Worm (Caenorhabditis elegans): ENCODE data around the gene F56B3.6.

F56B3.6 gene

DNA sequence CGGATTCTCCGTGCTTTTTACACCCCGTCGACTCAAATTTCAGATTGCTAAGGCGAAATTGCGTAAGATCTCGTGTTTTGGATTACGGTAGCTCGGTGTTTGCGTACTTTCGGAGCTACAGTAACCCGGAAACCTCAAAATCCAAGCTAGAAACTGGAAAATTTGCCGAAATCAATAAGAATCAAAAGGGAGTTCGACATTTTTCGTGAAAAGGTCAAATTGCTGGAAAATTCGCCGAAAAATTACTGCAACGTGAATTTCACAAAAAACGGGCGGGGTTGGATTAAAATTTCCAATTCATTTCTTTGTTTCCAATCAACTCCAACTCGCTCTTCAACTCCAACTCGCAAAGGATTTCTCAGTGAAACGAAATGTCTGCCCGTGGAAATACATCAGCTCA, at the start of gene F56B3.6:
TSS of gene F56B3.6 (plus strand) at position 301 of the 400 bp plus-strand sequence.
- TF ChIP-seq unc-86 (tag; optimal IDR thresholded peaks at IDR 0.05) (no peak), elt-2 (tag; optimal IDR thresholded peaks at IDR 0.05) (no peak), ceh-9 (tag; optimal IDR thresholded peaks at IDR 0.05) (no peak), pqm-1 (tag; optimal IDR thresholded peaks at IDR 0.05) (no peak), npax-4 (tag; optimal IDR thresholded peaks at IDR 0.05) (no peak), lin-11 (tag; optimal IDR thresholded peaks at IDR 0.05) (no peak), ceh-48 (tag; optimal IDR thresholded peaks at IDR 0.05) (no peak)

DNA sequence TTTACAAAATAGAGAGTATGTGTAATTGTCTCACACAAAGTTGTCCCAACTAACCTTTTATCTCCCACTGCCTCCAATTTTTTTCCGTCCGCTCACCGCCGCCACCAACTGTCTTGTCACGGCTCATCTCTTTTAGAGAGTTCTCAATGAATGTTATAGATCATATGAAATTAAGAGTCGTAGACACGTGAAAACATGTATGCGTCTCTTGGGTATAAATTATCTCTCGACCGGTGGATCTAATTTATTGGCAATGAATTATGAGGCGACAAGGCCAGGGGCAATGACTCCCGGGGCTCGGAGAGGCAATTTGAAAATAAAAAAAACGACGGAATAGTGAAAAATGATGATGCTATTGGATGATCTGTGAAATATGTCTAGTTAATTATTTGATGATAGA, 47.2 kb upstream of the F56B3.6 start:
- TF ChIP-seq unc-55 (GFP tag; optimal IDR thresholded peaks at IDR 0.05) (peak; percentile 94), nfya-1 (tag; optimal IDR thresholded peaks at IDR 0.05) (no peak)

DNA sequence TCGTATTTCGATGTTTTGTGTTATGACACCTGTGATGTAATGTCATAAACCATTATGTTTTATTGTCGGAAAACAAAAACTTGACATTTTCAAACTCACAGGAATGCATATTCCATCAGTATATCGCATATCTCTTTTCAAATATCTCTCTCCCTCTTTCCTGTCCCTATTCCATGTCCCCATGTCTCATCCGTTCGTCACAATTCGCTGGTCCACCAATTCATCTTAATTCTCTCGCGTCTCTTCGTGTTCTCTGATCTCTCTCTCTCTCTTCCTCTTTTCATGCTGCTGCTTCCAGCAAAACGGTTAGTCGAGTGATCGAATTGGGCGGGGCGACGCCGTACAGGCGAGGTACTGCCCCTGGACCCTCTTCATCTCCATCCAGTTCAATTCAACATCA, 46.0 kb upstream of the F56B3.6 start:
- no peak for TF ChIP-seq ceh-30 (tag; optimal IDR thresholded peaks at IDR 0.05)
- peak; percentile 67 for TF ChIP-seq unc-55 (GFP tag; optimal IDR thresholded peaks at IDR 0.05)
- TF ChIP-seq mec-3 (tag; optimal IDR thresholded peaks at IDR 0.05; ENCODE audit: borderline replicate concordance): no peak
- no peak for TF ChIP-seq pax-1 (tag; optimal IDR thresholded peaks at IDR 0.05)
- TF ChIP-seq K09A11.1 (tag; optimal IDR thresholded peaks at IDR 0.05; ENCODE audit: insufficient read depth): no peak
- peak; percentile 40 for TF ChIP-seq ref-2 (tag; optimal IDR thresholded peaks at IDR 0.05)
- no peak for TF ChIP-seq hlh-6 (tag; optimal IDR thresholded peaks at IDR 0.05)
- TF ChIP-seq ama-1 (optimal IDR thresholded peaks at IDR 0.05): no peak
- TF ChIP-seq nfya-1 (tag; optimal IDR thresholded peaks at IDR 0.05): no peak
- no peak for TF ChIP-seq pha-2 (tag; optimal IDR thresholded peaks at IDR 0.05)
- no peak for TF ChIP-seq sox-2 (GFP tag; IDR thresholded peaks at IDR 0.05)
- TF ChIP-seq ets-4 (tag; optimal IDR thresholded peaks at IDR 0.05): no peak
- TF ChIP-seq ceh-24 (tag; optimal IDR thresholded peaks at IDR 0.05): no peak
- no peak for TF ChIP-seq unc-86 (tag; optimal IDR thresholded peaks at IDR 0.05)
- no peak for TF ChIP-seq unc-42 (tag; optimal IDR thresholded peaks at IDR 0.05)

DNA sequence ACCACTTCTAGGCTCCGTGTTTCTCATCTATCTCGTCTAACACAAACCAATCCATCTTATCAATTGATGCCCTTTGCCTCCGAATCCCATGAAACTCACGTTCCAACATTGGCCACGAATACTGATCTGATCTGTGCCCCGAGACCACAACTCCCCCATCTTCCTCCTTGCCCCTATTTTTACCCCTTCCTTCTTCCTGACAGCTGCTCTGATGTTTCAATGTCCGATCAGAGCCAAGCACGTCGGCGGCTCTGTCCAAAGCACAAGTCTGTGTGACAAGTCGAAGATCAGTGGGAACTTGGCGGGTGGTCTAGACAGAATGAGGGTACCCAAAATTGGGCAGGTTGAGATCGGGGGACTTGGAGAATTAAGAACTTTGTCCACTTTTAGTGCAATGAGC, 41.5 kb upstream of the F56B3.6 start:
- TF ChIP-seq ceh-9 (tag; optimal IDR thresholded peaks at IDR 0.05) (no peak), tbx-2 (tag; optimal IDR thresholded peaks at IDR 0.05) (no peak), ceh-24 (tag; optimal IDR thresholded peaks at IDR 0.05) (no peak), lin-11 (tag; optimal IDR thresholded peaks at IDR 0.05) (no peak), ceh-31 (tag; optimal IDR thresholded peaks at IDR 0.05) (no peak), madf-2 (tag; optimal IDR thresholded peaks at IDR 0.05) (no peak), ceh-30 (tag; optimal IDR thresholded peaks at IDR 0.05) (no peak), npax-4 (tag; optimal IDR thresholded peaks at IDR 0.05) (no peak), mec-3 (tag; optimal IDR thresholded peaks at IDR 0.05; ENCODE audit: borderline replicate concordance) (no peak), pag-3 (tag; optimal IDR thresholded peaks at IDR 0.05; ENCODE audit: borderline replicate concordance) (no peak)

DNA sequence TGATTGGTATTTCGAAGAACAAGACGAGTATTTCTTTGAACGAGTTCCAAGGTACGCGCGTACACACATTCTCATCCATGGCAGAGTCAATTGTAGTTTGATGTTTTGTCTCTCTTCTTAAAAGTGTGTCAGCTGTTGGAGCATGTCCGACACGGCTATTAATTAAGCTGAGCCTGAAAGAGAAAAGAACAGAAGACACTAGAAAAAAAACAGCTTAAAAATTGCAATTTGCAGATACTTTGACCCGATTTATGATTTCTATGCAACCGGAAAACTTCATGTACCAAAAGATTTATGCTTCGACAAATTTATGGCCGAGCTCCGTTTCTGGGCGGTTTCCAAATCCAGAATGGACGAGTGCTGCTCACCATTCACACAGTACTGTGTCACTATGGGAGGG, 38.3 kb upstream of the F56B3.6 start:
- TF ChIP-seq C08G9.2 (tag; optimal IDR thresholded peaks at IDR 0.05) (no peak), ahr-1 (tag; optimal IDR thresholded peaks at IDR 0.05) (no peak), gmeb-2 (tag; optimal IDR thresholded peaks at IDR 0.05) (no peak), che-1 (tag; optimal IDR thresholded peaks at IDR 0.05) (no peak), pat-9 (tag; optimal IDR thresholded peaks at IDR 0.05) (no peak), pax-1 (tag; optimal IDR thresholded peaks at IDR 0.05) (no peak), ceh-2 (tag; optimal IDR thresholded peaks at IDR 0.05) (no peak), ceh-9 (tag; optimal IDR thresholded peaks at IDR 0.05) (no peak), T23F11.4 (GFP tag; optimal IDR thresholded peaks at IDR 0.05) (no peak)

DNA sequence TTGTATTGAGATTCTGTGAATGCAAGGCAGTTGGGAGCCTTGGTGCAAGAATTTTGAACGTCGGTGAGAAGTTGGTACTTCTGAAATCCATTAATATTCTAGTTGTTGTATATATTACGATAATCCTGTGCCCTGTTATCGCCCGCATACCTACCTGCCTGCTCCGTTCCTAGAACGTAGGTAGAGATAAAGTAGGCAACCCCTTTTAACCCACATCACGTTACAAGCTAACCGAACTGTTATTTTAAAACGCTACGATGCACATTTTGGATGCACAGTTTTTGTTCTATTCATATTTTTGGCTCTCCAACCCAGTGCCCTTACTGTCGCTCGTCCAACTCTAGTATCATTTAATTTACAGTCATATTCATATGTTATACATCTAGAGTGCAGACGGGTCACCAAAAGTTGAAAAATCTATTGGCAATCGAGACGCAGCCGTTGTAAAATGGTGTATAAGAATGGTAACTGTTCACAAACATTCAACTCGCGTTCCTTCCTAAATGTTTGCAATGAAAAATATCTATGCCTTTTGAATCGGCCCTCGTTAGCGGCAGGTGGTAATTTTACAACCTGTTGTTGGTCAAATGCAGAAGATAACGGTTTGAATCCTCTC, 33.4 kb upstream of the F56B3.6 start:
- TF ChIP-seq pha-2 (tag; optimal IDR thresholded peaks at IDR 0.05) (no peak), ztf-16 (tag; optimal IDR thresholded peaks at IDR 0.05) (no peak), ceh-45 (GFP tag; IDR thresholded peaks at IDR 0.05) (no peak), npax-4 (tag; optimal IDR thresholded peaks at IDR 0.05) (no peak), ceh-30 (tag; optimal IDR thresholded peaks at IDR 0.05) (no peak), rnt-1 (tag; optimal IDR thresholded peaks at IDR 0.05) (no peak), tbx-2 (tag; optimal IDR thresholded peaks at IDR 0.05) (no peak), ahr-1 (tag; optimal IDR thresholded peaks at IDR 0.05) (no peak), C38D4.7 (GFP tag; optimal IDR thresholded peaks at IDR 0.05) (no peak), T23F11.4 (GFP tag; optimal IDR thresholded peaks at IDR 0.05) (no peak), ceh-9 (tag; optimal IDR thresholded peaks at IDR 0.05) (no peak), pha-4 (tag; optimal IDR thresholded peaks at IDR 0.05) (no peak), madf-2 (tag; optimal IDR thresholded peaks at IDR 0.05) (no peak), gmeb-2 (tag; optimal IDR thresholded peaks at IDR 0.05) (no peak), odd-2 (tag; optimal IDR thresholded peaks at IDR 0.05) (no peak)
